Worm (Caenorhabditis elegans): Measurements from ENCODE around the gene K02D3.1.

Gene K02D3.1

DNA sequence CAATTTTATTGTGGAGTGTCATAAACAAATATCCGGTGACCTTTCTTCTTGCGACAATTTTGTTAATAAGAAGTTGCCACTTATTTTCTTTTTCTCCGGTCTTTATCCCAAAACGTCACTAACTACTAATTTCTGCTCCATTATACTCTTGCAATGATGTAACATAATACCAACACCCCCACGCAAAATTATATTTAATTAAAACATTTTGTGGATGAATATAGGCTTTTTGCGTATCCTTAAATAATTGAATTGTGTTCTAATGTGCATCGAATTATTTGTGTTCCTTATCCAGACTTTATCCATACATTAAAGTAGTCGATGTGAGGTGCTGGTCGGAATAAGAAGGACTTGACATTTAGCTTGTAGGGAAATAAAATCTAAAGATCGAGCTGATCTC lies 3.8 kb upstream of the K02D3.1 start:
- no peak for TF ChIP-seq egl-27 (tag; optimal IDR thresholded peaks at IDR 0.05)
- no peak for TF ChIP-seq aha-1 (tag; optimal IDR thresholded peaks at IDR 0.05)
- TF ChIP-seq C04F5.9 (tag; optimal IDR thresholded peaks at IDR 0.05) = no peak
- no peak for TF ChIP-seq ceh-82 (tag; optimal IDR thresholded peaks at IDR 0.05)
- TF ChIP-seq ceh-63 (GFP tag; optimal IDR thresholded peaks at IDR 0.05) = no peak
- no peak for TF ChIP-seq zag-1 (tag; optimal IDR thresholded peaks at IDR 0.05)
- TF ChIP-seq dpl-1 (GFP tag; optimal IDR thresholded peaks at IDR 0.05) = no peak
- no peak for TF ChIP-seq isw-1 (GFP tag; IDR thresholded peaks at IDR 0.05)
- no peak for TF ChIP-seq Y116A8C.19 (tag; optimal IDR thresholded peaks at IDR 0.05; ENCODE audit: borderline replicate concordance)
- TF ChIP-seq aly-2 (tag; optimal IDR thresholded peaks at IDR 0.05) = no peak
- TF ChIP-seq ztf-11 (tag; optimal IDR thresholded peaks at IDR 0.05) = no peak
- TF ChIP-seq fos-1 (tag; optimal IDR thresholded peaks at IDR 0.05) = no peak
- no peak for TF ChIP-seq pag-3 (tag; optimal IDR thresholded peaks at IDR 0.05; ENCODE audit: borderline replicate concordance, insufficient read depth)
- no peak for TF ChIP-seq nhr-11 (tag; optimal IDR thresholded peaks at IDR 0.05)
- TF ChIP-seq dsc-1 (tag; optimal IDR thresholded peaks at IDR 0.05) = no peak
- TF ChIP-seq nhr-12 (tag; optimal IDR thresholded peaks at IDR 0.05) = no peak
- no peak for TF ChIP-seq nhr-28 (tag; optimal IDR thresholded peaks at IDR 0.05)
- no peak for TF ChIP-seq fkh-8 (tag; optimal IDR thresholded peaks at IDR 0.05)
- no peak for TF ChIP-seq nhr-76 (tag; optimal IDR thresholded peaks at IDR 0.05)
- TF ChIP-seq irx-1 (tag; optimal IDR thresholded peaks at IDR 0.05) = no peak

DNA sequence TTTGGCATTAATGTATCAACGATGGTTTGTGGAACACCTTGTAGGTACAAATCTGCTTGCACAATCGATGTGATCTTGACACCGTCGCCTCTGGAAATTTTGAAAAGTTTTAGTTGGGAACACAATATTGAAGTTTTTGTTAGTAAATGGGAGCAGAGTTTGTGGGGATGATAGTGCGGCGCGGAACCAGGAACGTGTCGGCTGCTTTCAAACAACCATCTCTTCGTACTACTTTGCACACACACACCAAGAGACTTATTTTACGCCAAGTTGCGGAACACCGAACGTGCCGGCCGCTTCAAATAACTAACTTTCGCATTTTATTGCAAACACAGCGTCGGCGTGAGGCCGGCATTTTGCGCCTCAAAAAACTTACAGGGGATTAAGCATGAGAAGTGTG lies 2.4 kb downstream of the K02D3.1 start:
- no peak for TF ChIP-seq fos-1 (tag; optimal IDR thresholded peaks at IDR 0.05)
- peak; percentile 45 for TF ChIP-seq snpc-4 (tag; optimal IDR thresholded peaks at IDR 0.05)

DNA sequence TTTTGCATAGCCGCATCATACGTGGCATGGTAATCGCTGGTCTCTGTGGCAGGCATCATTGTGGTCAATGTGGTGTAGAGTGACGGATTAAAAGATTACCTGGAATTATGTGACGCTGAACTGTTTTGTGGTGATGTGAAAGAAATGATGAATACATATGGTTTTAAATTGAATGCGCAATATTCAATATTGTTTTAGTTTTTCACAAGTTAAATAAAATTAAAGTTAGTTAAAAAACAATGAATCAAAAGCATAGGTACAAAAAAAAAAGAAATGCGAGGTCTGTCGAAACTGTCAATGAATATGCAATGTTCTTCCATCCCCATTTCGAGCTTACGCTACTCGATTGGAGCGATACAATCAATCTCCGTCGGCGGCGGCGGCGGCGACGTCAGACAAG lies 5.2 kb downstream of the K02D3.1 start, which contains the start of gene K02D3.2:
Gene K02D3.2 (minus strand): TSS at position 101 of the 400 bp plus-strand sequence.
- peak; percentile 29 for TF ChIP-seq snu-23 (GFP tag; optimal IDR thresholded peaks at IDR 0.05)
- no peak for TF ChIP-seq fkh-4 (tag; optimal IDR thresholded peaks at IDR 0.05; ENCODE audit: borderline replicate concordance)

DNA sequence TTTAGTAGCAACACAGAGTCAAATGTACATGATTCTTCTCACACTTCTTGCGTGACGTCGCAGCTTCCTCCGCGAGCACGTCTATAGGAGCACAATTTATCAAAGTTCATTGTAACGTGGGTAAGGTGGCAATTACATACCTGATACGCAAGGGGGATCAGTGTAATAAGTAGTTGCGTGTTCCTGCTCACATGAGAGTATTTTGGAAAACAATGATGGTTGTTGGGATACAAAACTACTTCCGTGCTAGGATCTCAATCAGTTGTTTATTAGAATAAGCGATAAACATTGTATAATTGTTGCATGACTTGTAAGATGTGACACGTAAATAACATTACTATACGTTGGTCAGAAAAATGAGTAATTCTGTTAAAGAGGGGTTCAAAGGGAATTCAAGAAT lies 6.3 kb downstream of the K02D3.1 start:
- no peak for TF ChIP-seq ceh-88 (GFP tag; IDR thresholded peaks at IDR 0.05)
- no peak for TF ChIP-seq mdl-1 (tag; optimal IDR thresholded peaks at IDR 0.05)
- peak; percentile 3 for TF ChIP-seq pax-3 (tag; optimal IDR thresholded peaks at IDR 0.05)
- TF ChIP-seq dsc-1 (tag; optimal IDR thresholded peaks at IDR 0.05) = peak; percentile 16
- TF ChIP-seq F16B12.6 (tag; optimal IDR thresholded peaks at IDR 0.05) = no peak
- no peak for TF ChIP-seq egl-27 (tag; optimal IDR thresholded peaks at IDR 0.05)
- TF ChIP-seq fkh-8 (tag; optimal IDR thresholded peaks at IDR 0.05) = peak; percentile 61
- peak; percentile 26 for TF ChIP-seq rnt-1 (tag; optimal IDR thresholded peaks at IDR 0.05)
- no peak for TF ChIP-seq mef-2 (tag; optimal IDR thresholded peaks at IDR 0.05)
- TF ChIP-seq nhr-12 (tag; optimal IDR thresholded peaks at IDR 0.05) = no peak
- TF ChIP-seq nhr-76 (tag; optimal IDR thresholded peaks at IDR 0.05) = no peak
- TF ChIP-seq efl-1 (optimal IDR thresholded peaks at IDR 0.05) = no peak
- no peak for TF ChIP-seq efl-1 (GFP tag; optimal IDR thresholded peaks at IDR 0.05 in 1 of 2)
- TF ChIP-seq C34B4.2 (tag; optimal IDR thresholded peaks at IDR 0.05) = no peak
- no peak for TF ChIP-seq jun-1 (tag; optimal IDR thresholded peaks at IDR 0.05)
- TF ChIP-seq aly-2 (tag; optimal IDR thresholded peaks at IDR 0.05) = no peak
- no peak for TF ChIP-seq lir-3 (tag; optimal IDR thresholded peaks at IDR 0.05; ENCODE audit: poor library complexity)
- no peak for TF ChIP-seq nhr-237 (tag; optimal IDR thresholded peaks at IDR 0.05)
- TF ChIP-seq elt-3 (tag; optimal IDR thresholded peaks at IDR 0.05) = no peak
- no peak for TF ChIP-seq skn-1 (tag; optimal IDR thresholded peaks at IDR 0.05)
- no peak for TF ChIP-seq zag-1 (tag; optimal IDR thresholded peaks at IDR 0.05)
- no peak for TF ChIP-seq tlp-1 (tag; optimal IDR thresholded peaks at IDR 0.05)
- no peak for TF ChIP-seq xbp-1 (tag; optimal IDR thresholded peaks at IDR 0.05)
- no peak for TF ChIP-seq tbx-2 (tag; optimal IDR thresholded peaks at IDR 0.05)
- TF ChIP-seq nhr-71 (tag; optimal IDR thresholded peaks at IDR 0.05) = peak; percentile 45
- no peak for TF ChIP-seq ztf-4 (tag; optimal IDR thresholded peaks at IDR 0.05)
- peak; percentile 29 for TF ChIP-seq ceh-8 (GFP tag; optimal IDR thresholded peaks at IDR 0.05)
- TF ChIP-seq elt-2 (tag; optimal IDR thresholded peaks at IDR 0.05) = no peak
- peak; percentile 36 for TF ChIP-seq lin-14 (GFP tag; optimal IDR thresholded peaks at IDR 0.05)
- TF ChIP-seq aha-1 (tag; optimal IDR thresholded peaks at IDR 0.05) = no peak
- no peak for TF ChIP-seq grh-1 (GFP tag; IDR thresholded peaks at IDR 0.05)
- no peak for TF ChIP-seq efl-3 (GFP tag; optimal IDR thresholded peaks at IDR 0.05)
- no peak for TF ChIP-seq sox-4 (tag; optimal IDR thresholded peaks at IDR 0.05)

Data from whole organism, L1 larva.